Worm (Caenorhabditis elegans) whole organism, mixed stage, embryonic: ENCODE measurements around the gene F59A6.12.

Experiments used
- ces-1 ChIP-seq: fragments of 150-350 bp; optimal IDR thresholded peaks from 2 replicates; lab custom pipeline; 2014; ENCODE audit warnings: missing biosample characterization, missing genetic modification reagents, missing genetic modification characterization
- drap-1 ChIP-seq: fragments of 200-800 bp; sonication (Bioruptor generic); optimal IDR thresholded peaks from 3 replicates; lab custom pipeline; 2018; ENCODE audit warnings: mild to moderate bottlenecking, missing genetic modification characterization, missing compliant biosample characterization
- elt-1 ChIP-seq: sonication (generic microtip); optimal IDR thresholded peaks from 2 replicates; lab custom pipeline; 2017; ENCODE audit warnings: missing genetic modification characterization, mild to moderate bottlenecking, missing compliant biosample characterization, antibody characterized with exemption, moderate library complexity, borderline replicate concordance; ENCODE audit not compliant: insufficient read depth
- elt-3 ChIP-seq: fragments of 150-350 bp; optimal IDR thresholded peaks from 2 replicates; lab custom pipeline; 2014; ENCODE audit warnings: missing biosample characterization, missing genetic modification characterization
- hlh-1 ChIP-seq: fragments of 150-350 bp; optimal IDR thresholded peaks from 2 replicates; lab custom pipeline; 2014; ENCODE audit warnings: missing biosample characterization, missing genetic modification reagents, missing genetic modification characterization
- lin-32 ChIP-seq: fragments of 200-800 bp; sonication (Bioruptor generic); optimal IDR thresholded peaks from 2 replicates; lab custom pipeline; 2018; ENCODE audit warnings: mild to moderate bottlenecking, missing genetic modification characterization, missing compliant biosample characterization
- mep-1 ChIP-seq: fragments of 150-350 bp; optimal IDR thresholded peaks from 2 replicates; lab custom pipeline; 2017; ENCODE audit warnings: missing biosample characterization, missing genetic modification reagents, missing genetic modification characterization, inconsistent platforms
- nhr-12 ChIP-seq: fragments of 150-350 bp; optimal IDR thresholded peaks from 2 replicates; lab custom pipeline; 2014; ENCODE audit warnings: missing biosample characterization, missing genetic modification characterization
- unc-39 ChIP-seq: fragments of 150-350 bp; optimal IDR thresholded peaks from 2 replicates; lab custom pipeline; 2014; ENCODE audit warnings: missing biosample characterization, missing genetic modification characterization
- unc-62 ChIP-seq: fragments of 150-350 bp; optimal IDR thresholded peaks from 2 replicates; lab custom pipeline; 2014; ENCODE audit warnings: missing biosample characterization, missing genetic modification reagents, missing genetic modification characterization
- zip-8 ChIP-seq: fragments of 150-350 bp; optimal IDR thresholded peaks from 2 replicates; lab custom pipeline; 2014; ENCODE audit warnings: missing biosample characterization, missing genetic modification characterization
- ztf-11 ChIP-seq: fragments of 150-350 bp; optimal IDR thresholded peaks from 2 replicates; lab custom pipeline; 2014; ENCODE audit warnings: missing biosample characterization, missing genetic modification characterization

DNA sequence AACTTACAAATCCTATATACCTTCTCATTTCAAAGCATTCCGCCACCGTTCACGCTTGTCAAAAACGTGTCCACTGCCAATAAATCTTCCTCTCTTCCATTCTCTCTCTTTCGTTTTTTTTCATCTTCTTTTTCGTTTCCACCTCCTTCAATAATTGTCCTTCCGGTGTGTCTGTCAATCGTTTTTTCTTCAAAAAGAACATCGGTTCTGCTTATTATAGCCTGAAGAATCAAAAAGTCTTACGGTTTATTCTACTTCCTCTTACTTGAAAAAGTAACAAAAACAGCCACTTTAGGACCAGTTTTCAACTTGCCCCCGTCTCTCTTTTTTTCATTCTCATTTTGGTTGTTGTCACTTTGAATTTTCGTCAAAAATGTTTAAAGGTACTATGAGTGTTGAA lies 37.4 kb upstream of the F59A6.12 start:
- TF ChIP-seq hlh-1 (tag; lab: Kevin White, UChicago) (no peak), ztf-11 (no peak), elt-3 (tag; lab: Kevin White, UChicago) (no peak), unc-62 (GFP tag; lab: Kevin White, UChicago) (no peak), mep-1 (tag; lab: Kevin White, UChicago) (no peak), unc-39 (no peak), lin-32 (GFP tag; lab: Kevin White, UChicago) (no peak), elt-1 (tag; lab: Kevin White, UChicago) (no peak), drap-1 (no peak), zip-8 (tag; lab: Kevin White, UChicago) (no peak), ces-1 (GFP tag; lab: Kevin White, UChicago) (no peak), nhr-12 (no peak)
